Fruit fly (Drosophila melanogaster): ENCODE results near the gene Sem1.

DNA sequence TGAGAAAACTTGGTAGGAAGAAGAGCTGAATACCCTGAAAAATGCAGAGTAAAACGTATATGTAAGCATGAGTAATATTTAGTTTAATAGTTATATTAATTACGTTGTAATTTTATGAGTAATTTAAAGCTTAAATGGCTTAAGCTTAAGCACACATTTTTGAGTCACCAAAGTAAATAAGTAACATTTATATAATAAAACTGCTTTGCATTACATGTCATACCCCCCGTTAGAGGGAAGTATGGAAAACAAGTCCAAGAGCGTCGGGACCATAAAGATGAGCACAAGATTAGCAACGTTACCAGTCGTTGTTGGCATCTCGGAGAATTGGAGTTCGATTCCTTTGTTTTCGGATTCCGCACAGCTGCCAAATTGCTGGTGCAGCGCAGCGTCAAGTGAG is 30.5 kb downstream of the Sem1 start:
- TF ChIP-seq Crg-1 (GFP tag; optimal IDR thresholded peaks at IDR 0.05) (no peak), CG5204 (GFP tag; optimal IDR thresholded peaks at IDR 0.05) (no peak), pad (GFP tag; optimal IDR thresholded peaks at IDR 0.05) (no peak), CG7045 (GFP tag; optimal IDR thresholded peaks at IDR 0.05) (no peak), CG14711 (tag; optimal IDR thresholded peaks at IDR 0.05) (no peak), kay (GFP tag; ENCODE audit: borderline replicate concordance) (no peak), CG7101 (tag; optimal IDR thresholded peaks at IDR 0.05) (no peak), cnc (optimal IDR thresholded peaks at IDR 0.05) (no peak), Mnt (GFP tag; optimal IDR thresholded peaks at IDR 0.05) (no peak), cic (GFP tag; optimal IDR thresholded peaks at IDR 0.05) (no peak), tj (GFP tag; optimal IDR thresholded peaks at IDR 0.05) (no peak), Hr96 (GFP tag; optimal IDR thresholded peaks at IDR 0.05) (no peak), Clk (GFP tag; optimal IDR thresholded peaks at IDR 0.05) (no peak)

All from whole organism, adult.